Fruit fly (Drosophila melanogaster) whole organism, embryonic: Measurements from ENCODE around the gene Phyhd1.

Experiments used
- Atf3 ChIP-seq: fragments of 200-800 bp; sonication (Bioruptor generic); optimal IDR thresholded peaks from 3 replicates; lab custom pipeline; 2016; ENCODE audit warnings: missing biosample characterization, missing genetic modification characterization
- Bgb ChIP-seq: fragments of 200-800 bp; sonication (Bioruptor generic); IDR thresholded peaks from 2 replicates; pipeline ENCODE4 v1.3.6; 2022; ENCODE audit warnings: missing biosample characterization, missing genetic modification characterization; ENCODE audit not compliant: partially characterized antibody
- CG12155 ChIP-seq: fragments of 200-800 bp; sonication (Bioruptor generic); optimal IDR thresholded peaks from 3 replicates; lab custom pipeline; 2016; ENCODE audit warnings: missing biosample characterization, missing genetic modification characterization
- CG15601 ChIP-seq: fragments of 200-800 bp; sonication (Bioruptor generic); optimal IDR thresholded peaks from 3 replicates; lab custom pipeline; 2019; ENCODE audit warnings: missing biosample characterization, mild to moderate bottlenecking, missing genetic modification characterization, moderate library complexity
- CG34224 ChIP-seq: fragments of 200-800 bp; sonication (Bioruptor generic); IDR thresholded peaks from 3 replicates; pipeline ENCODE4 v1.3.6; 2022; ENCODE audit warnings: missing biosample characterization, missing genetic modification characterization; ENCODE audit not compliant: partially characterized antibody
- CG3847 ChIP-seq: fragments of 200-800 bp; sonication (Bioruptor generic); IDR thresholded peaks from 2 replicates; pipeline ENCODE4 v1.3.6; 2022; ENCODE audit warnings: missing biosample characterization, missing genetic modification characterization
- CG4282 ChIP-seq: fragments of 200-800 bp; sonication (Bioruptor generic); optimal IDR thresholded peaks from 2 replicates; lab custom pipeline; 2016; ENCODE audit warnings: missing biosample characterization, missing genetic modification characterization
- CG5180 ChIP-seq: fragments of 200-800 bp; sonication (Bioruptor generic); optimal IDR thresholded peaks from 3 replicates; lab custom pipeline; 2017; ENCODE audit warnings: missing biosample characterization, missing genetic modification characterization, mild to moderate bottlenecking, moderate library complexity, missing genetic modification reagents
- CG6683 ChIP-seq: fragments of 200-800 bp; sonication (Bioruptor generic); optimal IDR thresholded peaks from 2 replicates; lab custom pipeline; 2017; ENCODE audit warnings: missing biosample characterization, mild to moderate bottlenecking, missing genetic modification characterization, missing genetic modification reagents
- CG6689 ChIP-seq: fragments of 200-800 bp; sonication (Bioruptor generic); IDR thresholded peaks from 2 replicates; pipeline ENCODE4 v1.3.6; 2022; ENCODE audit warnings: missing biosample characterization, missing genetic modification characterization
- CG6813 ChIP-seq: fragments of 200-800 bp; sonication (Bioruptor generic); optimal IDR thresholded peaks from 2 replicates; lab custom pipeline; 2017; ENCODE audit warnings: missing biosample characterization, missing genetic modification characterization, mild to moderate bottlenecking, moderate library complexity, missing genetic modification reagents
- CG8944 ChIP-seq: fragments of 200-800 bp; sonication (Bioruptor generic); optimal IDR thresholded peaks from 3 replicates; lab custom pipeline; 2016; ENCODE audit warnings: missing biosample characterization, missing genetic modification characterization
- CG9932 ChIP-seq: fragments of 200-800 bp; sonication (Bioruptor generic); IDR thresholded peaks from 2 replicates; pipeline ENCODE4 v1.3.6; 2022; ENCODE audit warnings: missing biosample characterization, missing genetic modification characterization
- Dll ChIP-seq: fragments of 200-800 bp; sonication (Bioruptor generic); IDR thresholded peaks from 4 replicates; pipeline ENCODE4 v1.3.6; 2022; ENCODE audit warnings: missing biosample characterization, missing genetic modification characterization; ENCODE audit not compliant: partially characterized antibody
- Doc2 ChIP-seq: fragments of 200-800 bp; sonication (Bioruptor generic); IDR thresholded peaks from 2 replicates; pipeline ENCODE4 v1.3.6; 2022; ENCODE audit warnings: missing biosample characterization, missing genetic modification characterization
- Ets97D ChIP-seq: fragments of 200-800 bp; sonication (Bioruptor generic); optimal IDR thresholded peaks from 3 replicates; lab custom pipeline; 2016; ENCODE audit warnings: missing biosample characterization, missing genetic modification characterization
- Fer1 ChIP-seq: fragments of 200-800 bp; sonication (Bioruptor generic); optimal IDR thresholded peaks from 2 replicates; lab custom pipeline; 2017; ENCODE audit warnings: missing biosample characterization, mild to moderate bottlenecking, missing genetic modification characterization
- Fer3 ChIP-seq: fragments of 200-800 bp; sonication (Bioruptor generic); optimal IDR thresholded peaks from 2 replicates; lab custom pipeline; 2018; ENCODE audit warnings: missing biosample characterization, mild to moderate bottlenecking, missing genetic modification characterization, moderate library complexity
- Hey ChIP-seq: fragments of 200-800 bp; sonication (Bioruptor generic); optimal IDR thresholded peaks from 3 replicates; lab custom pipeline; 2018; ENCODE audit warnings: missing biosample characterization, mild to moderate bottlenecking, missing genetic modification characterization
- HmgD ChIP-seq: fragments of 200-800 bp; sonication (Bioruptor generic); optimal IDR thresholded peaks from 3 replicates; lab custom pipeline; 2016; ENCODE audit warnings: missing biosample characterization, missing genetic modification characterization
- Kr ChIP-seq: fragments of 200-800 bp; sonication (Bioruptor generic); optimal IDR thresholded peaks from 2 replicates; lab custom pipeline; 2017; ENCODE audit warnings: missing biosample characterization, mild to moderate bottlenecking, missing genetic modification characterization
- Meics ChIP-seq: fragments of 200-800 bp; sonication (Bioruptor generic); optimal IDR thresholded peaks from 2 replicates; lab custom pipeline; 2017; ENCODE audit warnings: missing biosample characterization, mild to moderate bottlenecking, missing genetic modification characterization
- Oaz ChIP-seq: fragments of 200-800 bp; sonication (Bioruptor generic); IDR thresholded peaks from 2 replicates; pipeline ENCODE4 v1.3.6; 2022; ENCODE audit warnings: missing biosample characterization, missing genetic modification characterization
- Rx ChIP-seq: fragments of 200-800 bp; sonication (Bioruptor generic); IDR thresholded peaks from 2 replicates; pipeline ENCODE4 v1.3.6; 2022; ENCODE audit warnings: missing biosample characterization, missing genetic modification characterization
- Stat92E ChIP-seq, 3 experiments: fragments of >200 bp in 2 of 3; fragments of 200-800 bp in 1 of 3; sonication (Bioruptor generic) in 1 of 3; optimal IDR thresholded peaks; 2 replicates each; lab custom pipeline; 2017 to 2019; ENCODE audit warnings: missing biosample characterization in 3 of 3, missing genetic modification characterization in 3 of 3, mild to moderate bottlenecking in 1 of 3, moderate library complexity in 1 of 3
- Vsx1 ChIP-seq: fragments of 200-800 bp; sonication (Bioruptor generic); optimal IDR thresholded peaks from 2 replicates; lab custom pipeline; 2017; ENCODE audit warnings: missing biosample characterization, mild to moderate bottlenecking, missing genetic modification characterization, missing genetic modification reagents
- ac ChIP-seq: fragments of 200-800 bp; sonication (Bioruptor generic); optimal IDR thresholded peaks from 3 replicates; lab custom pipeline; 2017; ENCODE audit warnings: missing biosample characterization, mild to moderate bottlenecking, missing genetic modification characterization
- bab2 ChIP-seq: fragments of 200-800 bp; sonication (Bioruptor generic); optimal IDR thresholded peaks from 2 replicates; lab custom pipeline; 2016; ENCODE audit warnings: missing biosample characterization, missing genetic modification characterization
- bowl ChIP-seq: fragments of 200-800 bp; sonication (Bioruptor generic); IDR thresholded peaks from 2 replicates; pipeline ENCODE4 v1.3.6; 2022; ENCODE audit warnings: missing biosample characterization, missing genetic modification characterization
- cas ChIP-seq: fragments of 200-800 bp; sonication (Bioruptor generic); IDR thresholded peaks from 2 replicates; pipeline ENCODE4 v1.3.6; 2022; ENCODE audit warnings: missing biosample characterization, missing genetic modification characterization
- chm ChIP-seq: fragments of 200-800 bp; sonication (Bioruptor generic); IDR thresholded peaks from 2 replicates; pipeline ENCODE4 v1.3.6; 2022; ENCODE audit warnings: missing biosample characterization, missing genetic modification characterization
- fd96Cb ChIP-seq: fragments of 200-800 bp; sonication (Bioruptor generic); optimal IDR thresholded peaks from 2 replicates; lab custom pipeline; 2018; ENCODE audit warnings: missing biosample characterization, mild to moderate bottlenecking, missing genetic modification characterization, moderate library complexity
- lmd ChIP-seq: fragments of 200-800 bp; sonication (Bioruptor generic); IDR thresholded peaks from 2 replicates; pipeline ENCODE4 v1.3.6; 2022; ENCODE audit warnings: missing biosample characterization, missing genetic modification characterization
- nmo ChIP-seq: fragments of 200-800 bp; sonication (Bioruptor generic); optimal IDR thresholded peaks from 2 replicates; lab custom pipeline; 2018; ENCODE audit warnings: missing biosample characterization, mild to moderate bottlenecking, missing genetic modification characterization, moderate library complexity
- oc ChIP-seq: fragments of 200-800 bp; sonication (Bioruptor generic); optimal IDR thresholded peaks from 2 replicates; lab custom pipeline; 2018; ENCODE audit warnings: missing biosample characterization, mild to moderate bottlenecking, missing genetic modification characterization, moderate library complexity
- odd ChIP-seq: fragments of 200-800 bp; sonication (Bioruptor generic); optimal IDR thresholded peaks from 2 replicates; lab custom pipeline; 2017; ENCODE audit warnings: missing biosample characterization, mild to moderate bottlenecking, missing genetic modification characterization
- org-1 ChIP-seq: fragments of 200-800 bp; sonication (Bioruptor generic); optimal IDR thresholded peaks from 2 replicates; lab custom pipeline; 2017; ENCODE audit warnings: missing biosample characterization, missing genetic modification characterization
- pan ChIP-seq, 4 experiments: fragments of >200 bp in 3 of 4; fragments of 200-800 bp in 1 of 4; sonication (Bioruptor generic) in 1 of 4; optimal IDR thresholded peaks in 3 of 4; IDR thresholded peaks in 1 of 4; 2 replicates each; pipeline versions ENCODE4 v1.3.6 to Lab custom; 2017 to 2022; ENCODE audit warnings: missing biosample characterization in 2 of 4, missing genetic modification characterization in 2 of 4, mixed read lengths in 1 of 4
- phol ChIP-seq: fragments of 200-800 bp; sonication (Bioruptor generic); optimal IDR thresholded peaks from 3 replicates; lab custom pipeline; 2018; ENCODE audit warnings: missing biosample characterization, mild to moderate bottlenecking, missing genetic modification characterization, moderate library complexity
- run ChIP-seq: fragments of 200-800 bp; sonication (Bioruptor generic); optimal IDR thresholded peaks from 3 replicates; lab custom pipeline; 2018; ENCODE audit warnings: missing biosample characterization, mild to moderate bottlenecking, missing genetic modification characterization
- sna ChIP-seq: fragments of 200-800 bp; sonication (Bioruptor generic); IDR thresholded peaks from 2 replicates; pipeline ENCODE4 v1.3.6; 2022; ENCODE audit warnings: missing biosample characterization, missing genetic modification characterization; ENCODE audit not compliant: partially characterized antibody
- sqz ChIP-seq: fragments of 200-800 bp; sonication (Bioruptor generic); optimal IDR thresholded peaks from 3 replicates; lab custom pipeline; 2018; ENCODE audit warnings: missing biosample characterization, mild to moderate bottlenecking, missing genetic modification characterization
- tio ChIP-seq: fragments of 200-800 bp; sonication (Bioruptor generic); optimal IDR thresholded peaks from 2 replicates; lab custom pipeline; 2017; ENCODE audit warnings: missing biosample characterization, missing genetic modification characterization, inconsistent platforms
- tll ChIP-seq, 2 experiments: fragments of 200-800 bp in 1 of 2; fragments of >200 bp in 1 of 2; sonication (Bioruptor generic) in 1 of 2; optimal IDR thresholded peaks; 2 replicates each; lab custom pipeline; 2017 to 2019; ENCODE audit warnings: missing biosample characterization in 2 of 2, missing genetic modification characterization in 2 of 2, mild to moderate bottlenecking in 1 of 2, moderate library complexity in 1 of 2
- tx ChIP-seq: fragments of 200-800 bp; sonication (Bioruptor generic); optimal IDR thresholded peaks from 2 replicates; lab custom pipeline; 2016; ENCODE audit warnings: missing biosample characterization, missing genetic modification characterization
- unc-4 ChIP-seq: fragments of 200-800 bp; sonication (Bioruptor generic); IDR thresholded peaks from 2 replicates; pipeline ENCODE4 v1.3.6; 2022; ENCODE audit warnings: missing biosample characterization, missing genetic modification characterization; ENCODE audit not compliant: partially characterized antibody
- unpg ChIP-seq: fragments of 200-800 bp; sonication (Bioruptor generic); optimal IDR thresholded peaks from 3 replicates; lab custom pipeline; 2018; ENCODE audit warnings: missing biosample characterization, mild to moderate bottlenecking, missing genetic modification characterization, moderate library complexity
- wor ChIP-seq: fragments of 200-800 bp; sonication (Bioruptor generic); IDR thresholded peaks from 2 replicates; pipeline ENCODE4 v1.3.6; 2022; ENCODE audit warnings: missing biosample characterization, missing genetic modification characterization
- yki ChIP-seq: fragments of >200 bp; optimal IDR thresholded peaks from 3 replicates; lab custom pipeline; 2018

The Phyhd1 gene

DNA sequence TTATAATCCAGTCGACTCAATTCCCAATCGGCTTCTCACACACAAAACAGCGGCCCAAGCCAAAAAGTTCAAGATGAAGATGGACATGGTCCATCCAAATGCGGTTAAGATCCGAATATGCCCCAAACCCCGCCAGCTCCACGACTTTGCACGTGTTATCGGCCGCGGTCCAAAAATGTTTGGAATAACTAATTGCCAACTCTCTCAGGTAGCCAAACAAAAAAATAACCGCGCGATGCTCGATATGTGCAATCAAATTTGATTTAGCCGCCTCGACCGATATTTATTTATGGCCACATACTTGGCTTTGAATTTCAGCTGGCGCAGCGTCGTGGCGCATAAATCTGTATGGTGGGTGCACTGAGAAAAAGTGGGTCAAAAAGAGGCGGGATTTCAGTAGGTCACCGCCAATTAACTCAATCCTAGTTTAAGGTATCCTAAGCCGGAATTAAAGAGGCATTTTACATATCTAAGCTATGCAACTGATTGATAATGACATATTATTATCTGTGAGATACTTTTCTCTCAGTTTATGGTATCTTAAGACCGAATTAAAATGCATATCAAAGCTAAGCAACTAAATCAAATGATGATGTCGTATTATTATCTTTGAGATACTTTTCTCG is 32.1 kb downstream of the Phyhd1 start (continued):
- TF ChIP-seq unpg (GFP tag; lab: Kevin White, UChicago) (peak; percentile 50), HmgD (GFP tag; lab: Kevin White, UChicago) (no peak), run (peak; percentile 31), tll (GFP tag; optimal IDR thresholded peaks at IDR 0.05; lab: Kevin White, UChicago) (no peak), Dll (GFP tag; lab: Robert Waterston, UW) (no peak), CG6689 (GFP tag; lab: Robert Waterston, UW) (peak; percentile 33; the same call in 1 of the 2 replicates), unc-4 (no peak), Kr (no peak), Oaz (GFP tag; lab: Robert Waterston, UW) (peak; percentile 38; the same call in 1 of the 2 replicates), bowl (peak; percentile 34; the same call in 1 of the 2 replicates), CG8944 (GFP tag; lab: Kevin White, UChicago) (peak; percentile 9), bab2 (GFP tag; lab: Kevin White, UChicago) (no peak), ac (GFP tag; lab: Kevin White, UChicago) (no peak), nmo (GFP tag; lab: Kevin White, UChicago) (peak; percentile 58), org-1 (GFP tag; lab: Kevin White, UChicago) (peak; percentile 14), Atf3 (GFP tag; lab: Kevin White, UChicago) (peak; percentile 9), tx (GFP tag; lab: Kevin White, UChicago) (peak; percentile 3), phol (tag; lab: Kevin White, UChicago) (peak; percentile 54), cas (no peak), Stat92E (GFP tag; optimal IDR thresholded peaks at IDR 0.05; lab: Kevin White, UChicago) (no peak), CG15601 (tag; lab: Kevin White, UChicago) (no peak), CG6683 (GFP tag; lab: Kevin White, UChicago) (no peak), tio (GFP tag; lab: Kevin White, UChicago) (no peak), CG12155 (no peak), lmd (GFP tag; lab: Robert Waterston, UW) (peak; percentile 43), chm (GFP tag; lab: Robert Waterston, UW) (0 out of 2 replicates have a peak, but pooled peaks have one; percentile 22), Ets97D (GFP tag; lab: Kevin White, UChicago) (no peak), odd (GFP tag; lab: Kevin White, UChicago) (no peak), CG6813 (GFP tag; lab: Kevin White, UChicago) (no peak), Meics (GFP tag; lab: Kevin White, UChicago) (peak; percentile 4), fd96Cb (tag; lab: Kevin White, UChicago) (peak; percentile 55), sna (no peak), Vsx1 (GFP tag; lab: Kevin White, UChicago) (no peak), CG4282 (no peak), yki (lab: Kevin White, UChicago) (no peak), Doc2 (GFP tag; lab: Robert Waterston, UW) (no peak), CG3847 (GFP tag; lab: Robert Waterston, UW) (no peak), pan (optimal IDR thresholded peaks at IDR 0.05; lab: Kevin White, UChicago) (no peak), pan (GFP tag; optimal IDR thresholded peaks at IDR 0.05 in 1 of 2, IDR thresholded peaks at IDR 0.05 in 1 of 2) (peak in 1 of 2 experiments; percentile 80), Fer1 (GFP tag; lab: Kevin White, UChicago) (no peak), CG34224 (GFP tag; lab: Robert Waterston, UW) (no peak), Fer3 (tag; lab: Kevin White, UChicago) (no peak), sqz (GFP tag; lab: Kevin White, UChicago) (no peak), oc (tag; lab: Kevin White, UChicago) (peak; percentile 4), Hey (no peak), Bgb (GFP tag; lab: Robert Waterston, UW) (no peak), CG5180 (peak; percentile 29), wor (peak; percentile 42; the same call in 1 of the 2 replicates), Rx (GFP tag; lab: Robert Waterston, UW) (peak; percentile 68), CG9932 (GFP tag; lab: Robert Waterston, UW) (no peak)
